Worm (Caenorhabditis elegans): Measurements from ENCODE around the gene Y39F10A.3.

DNA sequence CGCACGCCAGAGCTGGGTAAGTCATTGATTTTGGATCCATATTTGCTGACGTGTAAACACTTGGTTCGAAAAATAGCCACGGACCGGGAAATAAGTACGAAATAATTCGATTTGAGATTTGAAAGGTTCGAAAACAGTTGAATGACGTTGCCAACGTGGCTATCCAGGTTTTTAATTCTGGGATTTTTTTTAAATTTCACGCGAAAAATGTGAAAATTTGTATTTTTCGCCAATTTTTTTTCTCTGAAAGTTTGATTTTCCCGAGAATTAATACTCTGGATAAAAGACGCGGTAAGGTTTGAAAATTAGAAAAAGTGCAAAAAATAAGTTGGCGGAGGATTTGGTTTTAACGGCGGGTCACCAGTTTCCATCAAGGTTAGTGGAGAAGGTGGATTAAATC lies 42.0 kb downstream of the Y39F10A.3 start, which contains the start of gene fbxc-48:
- TF ChIP-seq unc-39 (tag; optimal IDR thresholded peaks at IDR 0.05) (no peak), elt-3 (tag; optimal IDR thresholded peaks at IDR 0.05) (no peak), lin-39 (tag; optimal IDR thresholded peaks at IDR 0.05) (no peak), R02D3.7 (tag; optimal IDR thresholded peaks at IDR 0.05) (no peak), unc-62 (GFP tag; optimal IDR thresholded peaks at IDR 0.05) (no peak), fkh-10 (GFP tag; optimal IDR thresholded peaks at IDR 0.05) (no peak), nhr-12 (tag; optimal IDR thresholded peaks at IDR 0.05) (no peak), ztf-4 (tag; optimal IDR thresholded peaks at IDR 0.05) (no peak), jun-1 (tag; optimal IDR thresholded peaks at IDR 0.05) (no peak), zag-1 (tag; optimal IDR thresholded peaks at IDR 0.05) (no peak)

All from whole organism, L3 larva.